Worm (Caenorhabditis elegans) whole organism, midembryonic: ENCODE results near the gene enol-1.

Experiments used
- T22C8.4 ChIP-seq: fragments of 200-800 bp; sonication (Bioruptor generic); IDR thresholded peaks from 2 replicates; pipeline ENCODE4 v1.3.6; 2022; ENCODE audit warnings: missing genetic modification characterization, missing compliant biosample characterization
- cog-1 ChIP-seq: sonication (generic microtip); optimal IDR thresholded peaks from 2 replicates; lab custom pipeline; 2016; ENCODE audit warnings: missing genetic modification characterization, missing compliant biosample characterization
- flt-1 ChIP-seq: fragments of 200-800 bp; sonication (Bioruptor generic); IDR thresholded peaks from 2 replicates; pipeline ENCODE4 v1.3.6; 2022; ENCODE audit warnings: missing genetic modification characterization, missing compliant biosample characterization
- klf-2 ChIP-seq: fragments of 200-800 bp; sonication (Bioruptor generic); conservative IDR thresholded peaks from 2 replicates; pipeline ENCODE4 v1.3.6; 2022; ENCODE audit warnings: missing genetic modification reagents, missing genetic modification characterization, missing compliant biosample characterization
- med-1 ChIP-seq: sonication (generic microtip); optimal IDR thresholded peaks from 2 replicates; lab custom pipeline; 2017; ENCODE audit warnings: missing genetic modification characterization, mild to moderate bottlenecking, missing compliant biosample characterization, antibody characterized with exemption, missing genetic modification reagents; ENCODE audit not compliant: insufficient read depth
- ref-1 ChIP-seq: fragments of 200-800 bp; sonication (Bioruptor generic); conservative IDR thresholded peaks from 2 replicates; pipeline ENCODE4 v1.3.6; 2022; ENCODE audit warnings: missing genetic modification reagents, missing genetic modification characterization, missing compliant biosample characterization
- tab-1 ChIP-seq: fragments of 200-800 bp; sonication (Bioruptor generic); IDR thresholded peaks from 2 replicates; pipeline ENCODE4 v1.3.6; 2022; ENCODE audit warnings: missing genetic modification characterization, missing compliant biosample characterization
- ztf-23 ChIP-seq: fragments of 200-800 bp; sonication (Bioruptor generic); IDR thresholded peaks from 2 replicates; pipeline ENCODE4 v1.3.6; 2022; ENCODE audit warnings: missing genetic modification reagents, missing genetic modification characterization, missing compliant biosample characterization
- ztf-29 ChIP-seq: fragments of 200-800 bp; sonication (Bioruptor generic); IDR thresholded peaks from 2 replicates; pipeline ENCODE4 v1.3.6; 2022; ENCODE audit warnings: missing genetic modification reagents, missing genetic modification characterization, missing compliant biosample characterization

Gene enol-1

DNA sequence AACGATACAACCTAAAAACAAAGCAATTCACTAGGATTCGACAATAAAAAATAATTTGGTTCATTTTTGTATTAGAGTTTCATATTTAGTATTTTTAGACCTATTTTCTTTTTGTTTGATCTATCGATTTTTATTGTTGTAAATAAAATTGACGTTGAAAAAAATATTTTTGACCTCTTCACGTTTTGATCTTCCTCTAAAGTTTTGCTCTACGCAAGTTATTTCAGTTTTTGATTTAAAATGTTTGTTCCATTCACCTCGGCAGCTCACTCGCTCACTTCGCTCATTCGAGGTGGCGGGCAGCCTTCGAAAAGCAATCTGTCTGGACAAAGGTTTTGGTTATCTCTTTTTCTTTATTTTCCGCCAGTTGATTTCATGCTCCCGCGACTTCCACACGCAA is at the start of gene enol-1:
TSS of gene enol-1 (plus strand) at position 235 of the 400 bp plus-strand sequence.
- TF ChIP-seq ztf-29 (GFP tag; lab: Robert Waterston, UW): no peak
- TF ChIP-seq flt-1 (GFP tag; lab: Robert Waterston, UW): no peak
- TF ChIP-seq klf-2 (GFP tag; lab: Robert Waterston, UW): no peak
- no peak for TF ChIP-seq cog-1 (tag; lab: Kevin White, UChicago)
- TF ChIP-seq ztf-23 (GFP tag; lab: Robert Waterston, UW): no peak
- no peak for TF ChIP-seq med-1 (GFP tag; lab: Kevin White, UChicago)
- TF ChIP-seq tab-1 (GFP tag; lab: Robert Waterston, UW): no peak
- no peak for TF ChIP-seq T22C8.4

DNA sequence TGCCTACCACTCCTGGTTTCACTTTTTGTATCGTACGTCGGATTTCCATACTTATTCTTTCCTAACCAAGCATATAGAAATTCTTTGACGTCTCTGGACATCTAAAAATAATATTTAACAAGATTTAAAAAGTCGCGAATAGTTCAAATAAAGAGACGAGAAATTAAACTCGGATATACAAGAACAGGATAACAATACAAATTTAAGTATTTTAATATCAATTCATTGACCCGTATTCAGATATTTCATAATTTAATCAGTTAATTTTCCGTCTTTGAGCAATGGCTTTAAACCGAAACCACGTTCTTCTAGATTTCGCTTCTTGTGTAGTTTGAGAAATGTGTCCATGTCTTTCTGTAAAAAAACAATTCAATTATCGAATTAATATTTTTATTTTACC is 47.2 kb upstream of the enol-1 start, which contains the start of gene rha-1:
TSS of gene rha-1 (minus strand) at position 101 of the 400 bp plus-strand sequence.
- TF ChIP-seq cog-1 (tag; lab: Kevin White, UChicago): no peak
- TF ChIP-seq med-1 (GFP tag; lab: Kevin White, UChicago): no peak
- TF ChIP-seq klf-2 (GFP tag; lab: Robert Waterston, UW): no peak
- TF ChIP-seq ref-1: no peak
- TF ChIP-seq flt-1 (GFP tag; lab: Robert Waterston, UW): no peak

DNA sequence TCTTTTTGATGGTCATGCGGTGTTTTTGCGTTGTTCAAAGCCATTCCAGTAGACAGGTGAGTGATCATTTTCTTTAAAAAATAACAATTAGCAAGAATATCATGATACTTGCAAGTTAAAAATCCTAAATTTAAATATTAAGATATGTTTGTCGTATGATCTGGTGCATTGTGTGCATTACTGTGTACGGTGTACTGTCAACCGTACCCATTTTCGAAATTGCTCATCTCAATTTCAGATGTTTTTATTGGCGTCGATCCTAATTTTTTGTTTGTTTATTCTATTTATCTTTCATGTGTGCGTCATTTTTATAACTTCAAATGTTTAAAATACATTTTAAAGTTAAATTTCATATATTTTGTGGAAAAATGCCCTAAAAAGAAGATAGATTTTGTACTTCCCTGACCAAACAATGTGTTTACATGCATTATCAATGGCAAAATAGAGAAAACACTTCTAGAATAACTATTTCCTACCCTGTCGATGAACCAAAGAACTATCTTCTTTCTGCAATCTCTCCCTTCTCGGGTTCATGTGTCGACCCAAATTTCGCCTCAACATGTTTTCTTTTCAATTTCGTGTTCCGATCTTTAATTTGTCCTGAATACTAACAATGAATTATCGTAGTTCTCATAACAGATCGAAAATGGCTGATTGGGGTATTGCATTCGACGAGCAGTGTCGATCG is 46.4 kb upstream of the enol-1 start, which contains the start of the genes T07D4.5 and ddx-19:
TSS of gene T07D4.5 (minus strand) at position 71 of the 688 bp plus-strand sequence.
TSS of gene ddx-19 (plus strand) at position 638 of the 688 bp plus-strand sequence.
- TF ChIP-seq T22C8.4 (no peak), ztf-29 (GFP tag; lab: Robert Waterston, UW) (no peak), cog-1 (tag; lab: Kevin White, UChicago) (no peak), tab-1 (GFP tag; lab: Robert Waterston, UW) (no peak), med-1 (GFP tag; lab: Kevin White, UChicago) (no peak), klf-2 (GFP tag; lab: Robert Waterston, UW) (no peak), ztf-23 (GFP tag; lab: Robert Waterston, UW) (no peak), flt-1 (GFP tag; lab: Robert Waterston, UW) (no peak), ref-1 (no peak)

ce11 chrII:8889589-8889988 is 41.2 kb upstream of the enol-1 start:
- TF ChIP-seq klf-2 (GFP tag; lab: Robert Waterston, UW): no peak

ce11 chrII:8890017-8890416 is 40.8 kb upstream of the enol-1 start:
- TF ChIP-seq T22C8.4: no peak

DNA sequence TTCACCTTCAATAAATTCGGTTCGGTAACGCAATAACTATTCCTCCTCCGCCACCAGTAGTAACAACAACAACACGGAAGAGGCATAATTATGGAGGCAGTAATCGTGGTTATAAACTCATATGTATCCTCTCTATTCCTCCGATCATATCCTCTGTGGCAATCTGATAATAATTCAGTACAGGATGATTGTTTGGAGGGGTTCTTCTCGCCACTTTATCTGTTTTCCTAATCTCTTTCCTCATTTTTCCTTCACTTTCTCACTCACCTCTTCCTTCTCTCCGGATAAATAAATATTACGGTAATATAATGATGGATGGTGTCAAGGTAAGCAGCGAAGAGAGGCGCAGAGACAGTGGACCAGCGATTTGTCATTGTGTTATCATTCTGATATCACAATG is 40.3 kb upstream of the enol-1 start:
- TF ChIP-seq med-1 (GFP tag; lab: Kevin White, UChicago): no peak
- no peak for TF ChIP-seq ztf-23 (GFP tag; lab: Robert Waterston, UW)
- no peak for TF ChIP-seq klf-2 (GFP tag; lab: Robert Waterston, UW)
- TF ChIP-seq ref-1: no peak
- no peak for TF ChIP-seq ztf-29 (GFP tag; lab: Robert Waterston, UW)

ce11 chrII:8891042-8891441 is 39.8 kb upstream of the enol-1 start:
- TF ChIP-seq klf-2 (GFP tag; lab: Robert Waterston, UW) (no peak), ref-1 (no peak)

DNA sequence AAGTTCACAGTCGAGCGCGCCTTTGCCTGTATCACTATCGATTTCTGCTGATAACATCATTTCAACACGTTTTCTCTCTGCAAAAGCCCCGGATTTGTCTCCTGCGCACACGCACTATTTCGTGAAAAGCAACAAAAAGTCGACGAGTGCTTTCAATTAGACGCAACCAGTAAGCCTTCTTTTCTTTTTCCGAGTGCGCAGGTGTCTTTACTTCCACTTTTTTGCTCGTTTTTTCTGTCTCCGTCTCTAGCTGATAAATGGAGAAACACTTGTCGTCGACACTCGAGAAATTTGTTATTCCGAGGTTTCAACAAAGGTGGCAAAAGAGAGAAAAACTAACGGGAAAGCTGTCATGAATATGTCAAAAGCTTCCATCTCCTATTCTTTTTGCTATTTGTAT is 39.2 kb upstream of the enol-1 start:
- no peak for TF ChIP-seq cog-1 (tag; lab: Kevin White, UChicago)
- no peak for TF ChIP-seq ztf-29 (GFP tag; lab: Robert Waterston, UW)
- TF ChIP-seq flt-1 (GFP tag; lab: Robert Waterston, UW): no peak
- TF ChIP-seq T22C8.4: no peak
- TF ChIP-seq klf-2 (GFP tag; lab: Robert Waterston, UW): no peak
- TF ChIP-seq med-1 (GFP tag; lab: Kevin White, UChicago): no peak
- no peak for TF ChIP-seq ref-1
- TF ChIP-seq ztf-23 (GFP tag; lab: Robert Waterston, UW): no peak
- TF ChIP-seq tab-1 (GFP tag; lab: Robert Waterston, UW): no peak

- no peak for TF ChIP-seq T22C8.4
- TF ChIP-seq ref-1: no peak
- TF ChIP-seq cog-1 (tag; lab: Kevin White, UChicago): no peak
- TF ChIP-seq flt-1 (GFP tag; lab: Robert Waterston, UW): no peak
- TF ChIP-seq ztf-29 (GFP tag; lab: Robert Waterston, UW): no peak
- TF ChIP-seq ztf-23 (GFP tag; lab: Robert Waterston, UW): no peak
- TF ChIP-seq med-1 (GFP tag; lab: Kevin White, UChicago): no peak
- TF ChIP-seq tab-1 (GFP tag; lab: Robert Waterston, UW): no peak
- TF ChIP-seq klf-2 (GFP tag; lab: Robert Waterston, UW): no peak
These were observed 35.4 kb upstream of the enol-1 start for ce11 chrII:8895398-8895797.

DNA sequence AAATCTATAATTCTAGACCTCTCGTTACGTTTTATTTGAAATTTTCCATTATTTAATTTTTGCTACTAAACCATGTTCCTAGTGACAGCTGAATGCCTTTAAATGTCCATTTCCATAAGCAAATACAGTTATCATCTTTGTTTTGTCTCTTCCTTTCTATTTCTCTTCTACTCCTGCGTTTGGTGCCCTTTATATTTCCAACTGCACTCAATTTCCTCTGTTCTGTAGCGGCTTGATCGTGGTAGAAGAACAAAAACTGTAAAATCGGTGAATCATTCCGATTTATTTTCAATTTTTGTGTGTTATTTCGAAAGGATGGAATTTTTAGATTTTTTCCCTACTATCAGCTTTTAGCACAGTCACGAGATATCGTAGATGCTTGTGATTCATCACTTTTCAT is 34.9 kb upstream of the enol-1 start:
- TF ChIP-seq klf-2 (GFP tag; lab: Robert Waterston, UW) (no peak), cog-1 (tag; lab: Kevin White, UChicago) (no peak), tab-1 (GFP tag; lab: Robert Waterston, UW) (no peak), med-1 (GFP tag; lab: Kevin White, UChicago) (no peak), T22C8.4 (no peak), ztf-29 (GFP tag; lab: Robert Waterston, UW) (no peak)
